Fruit fly (Drosophila melanogaster) ovary, adult (tissue): ENCODE results near the gene CG1440.

Experiments used
- CG17801 ChIP-seq: fragments of 200-800 bp; optimal IDR thresholded peaks from 2 replicates; lab custom pipeline; 2019; ENCODE audit warnings: missing biosample characterization, mild to moderate bottlenecking, missing genetic modification characterization, moderate library complexity; ENCODE audit not compliant: partially characterized antibody

Gene CG1440

DNA sequence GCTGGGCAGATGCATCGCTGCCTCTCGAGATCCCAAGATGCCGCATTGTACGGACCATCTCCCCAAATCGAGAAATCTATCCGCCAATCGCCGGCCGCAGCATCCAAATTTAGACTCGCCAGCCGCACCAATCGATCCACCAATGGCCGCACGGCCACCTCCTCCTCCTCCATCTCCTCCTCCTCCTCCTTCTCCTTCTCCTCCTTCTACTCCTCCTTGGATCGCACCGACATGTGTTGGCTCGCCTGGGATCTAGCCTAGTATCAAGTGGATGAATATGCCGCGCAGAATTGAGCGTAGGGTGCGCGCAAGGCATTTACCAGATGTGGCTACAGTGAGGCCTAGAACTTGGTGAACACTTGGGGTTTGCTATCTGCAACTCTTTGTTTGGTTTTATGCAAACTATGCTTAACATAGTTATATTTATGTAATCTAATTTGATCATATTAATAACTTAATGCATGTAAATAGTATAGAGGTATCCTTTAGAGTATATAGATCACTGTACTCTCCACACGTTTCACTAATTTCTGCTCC is 18.2 kb downstream of the CG1440 start, which contains the start of gene org-1:
Gene org-1, minus strand, starts transcription at position 51 of the 537 bp plus-strand sequence.
- TF ChIP-seq CG17801 (GFP tag; lab: Kevin White, UChicago), result peak; percentile 89

DNA sequence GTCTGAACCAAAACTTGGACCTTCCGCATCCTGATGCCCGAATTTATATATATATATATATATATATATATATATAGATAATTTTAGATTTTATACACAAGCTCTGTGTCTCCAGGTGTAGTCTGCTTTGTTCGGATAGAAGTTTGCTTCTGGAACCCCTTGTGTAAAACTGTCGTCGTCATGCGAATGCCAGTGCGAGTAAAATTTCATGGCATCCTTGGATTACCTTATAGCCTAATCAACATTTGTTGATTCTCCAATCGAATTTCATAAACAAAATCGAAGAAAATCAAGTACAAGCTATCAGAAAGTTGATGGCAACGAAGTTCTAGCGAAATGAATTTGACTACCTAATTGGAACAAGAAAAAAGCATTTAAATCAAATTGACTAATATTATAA is 20.7 kb downstream of the CG1440 start, which contains the start of gene CG32713:
Gene CG32713, minus strand, starts transcription at position 101 of the 400 bp plus-strand sequence.
- TF ChIP-seq CG17801 (GFP tag; lab: Kevin White, UChicago), result no peak

DNA sequence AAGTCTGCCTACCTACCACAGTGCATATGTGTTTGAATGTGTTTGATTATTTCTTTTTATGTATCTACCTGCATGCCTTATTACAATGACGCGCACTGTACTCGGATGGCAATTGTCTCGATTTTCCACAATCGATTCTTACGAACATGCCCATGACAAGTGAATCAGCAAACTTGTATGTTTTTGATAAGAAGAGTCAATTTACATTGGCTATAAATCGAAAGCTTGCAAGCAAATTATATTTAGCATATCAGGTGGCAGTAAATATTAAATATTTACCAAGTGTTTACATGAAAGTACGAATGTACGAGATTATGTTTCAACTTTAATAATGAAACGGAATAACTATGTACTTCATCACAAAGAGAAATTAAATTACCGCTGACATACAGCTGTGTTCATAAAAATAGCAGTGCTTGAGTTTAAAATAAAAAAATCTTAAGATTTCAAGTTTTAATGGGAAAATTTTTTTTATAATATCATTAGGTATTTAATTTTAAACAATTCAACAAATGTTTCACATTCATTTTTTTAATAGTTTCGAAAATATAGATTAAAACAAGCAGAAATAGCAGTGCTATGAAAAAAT is 22.7 kb downstream of the CG1440 start:
- TF ChIP-seq CG17801 (GFP tag; lab: Kevin White, UChicago), result no peak

DNA sequence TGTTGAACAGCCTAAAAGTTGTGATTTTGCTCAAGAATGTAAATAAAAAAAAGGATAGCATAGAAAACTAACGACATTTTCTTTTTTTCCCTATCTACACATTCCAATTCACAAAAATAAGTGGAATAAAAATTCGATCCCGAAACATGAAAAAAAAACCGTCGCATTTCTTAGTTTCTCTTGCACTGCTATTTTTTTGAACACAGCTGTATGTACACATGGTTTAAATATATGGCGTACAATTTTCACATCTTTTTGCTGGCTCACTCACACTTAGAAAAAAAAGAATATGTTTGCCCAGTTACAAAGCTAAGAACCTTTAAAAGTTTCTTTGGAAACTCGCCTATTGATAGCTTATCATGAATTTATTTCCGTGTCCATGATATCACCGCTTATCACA is 23.4 kb downstream of the CG1440 start:
- no peak for TF ChIP-seq CG17801 (GFP tag; lab: Kevin White, UChicago)

DNA sequence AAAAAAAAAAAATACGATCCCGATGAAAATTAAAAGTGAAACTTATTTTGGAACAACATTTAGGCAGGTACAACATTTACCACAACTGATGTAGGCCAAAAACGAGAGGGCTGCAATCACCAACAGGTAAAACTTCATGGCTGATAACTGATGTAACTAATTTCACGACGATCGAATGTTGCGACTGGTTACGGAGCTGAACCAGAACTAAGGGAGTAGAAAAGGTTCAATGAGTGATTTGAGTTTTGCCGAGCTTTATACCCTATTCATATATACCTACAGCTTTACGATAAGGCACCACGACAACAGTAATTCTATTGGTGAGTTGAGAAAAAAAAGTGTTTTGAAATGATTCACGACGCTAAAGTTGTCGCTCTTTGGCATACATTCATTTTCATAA is 23.8 kb downstream of the CG1440 start, which contains the start of gene CG15347:
Gene CG15347, minus strand, starts transcription at position 213 of the 400 bp plus-strand sequence.
- TF ChIP-seq CG17801 (GFP tag; lab: Kevin White, UChicago), result no peak

DNA sequence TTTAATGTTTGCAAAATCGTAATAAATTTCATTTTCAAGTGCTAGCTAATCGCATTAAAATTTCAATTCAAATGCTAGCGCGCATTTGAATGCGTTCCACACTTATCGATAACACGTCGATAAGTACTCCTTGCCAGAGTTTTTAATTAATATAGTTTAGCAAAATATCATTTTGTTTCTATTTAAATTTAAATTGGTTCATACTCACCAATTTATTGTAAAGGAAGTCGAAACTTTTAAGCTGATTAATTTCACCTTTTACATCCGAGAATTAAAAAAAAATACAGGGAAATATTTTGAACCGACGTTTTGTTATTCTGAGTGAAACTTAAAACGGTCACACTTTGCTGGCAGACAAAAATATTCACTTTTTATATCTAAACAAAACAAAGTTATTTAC is 24.3 kb downstream of the CG1440 start, which contains the start of gene Es2:
Gene Es2, plus strand, starts transcription at position 333 of the 400 bp plus-strand sequence.
- no peak for TF ChIP-seq CG17801 (GFP tag; lab: Kevin White, UChicago)

DNA sequence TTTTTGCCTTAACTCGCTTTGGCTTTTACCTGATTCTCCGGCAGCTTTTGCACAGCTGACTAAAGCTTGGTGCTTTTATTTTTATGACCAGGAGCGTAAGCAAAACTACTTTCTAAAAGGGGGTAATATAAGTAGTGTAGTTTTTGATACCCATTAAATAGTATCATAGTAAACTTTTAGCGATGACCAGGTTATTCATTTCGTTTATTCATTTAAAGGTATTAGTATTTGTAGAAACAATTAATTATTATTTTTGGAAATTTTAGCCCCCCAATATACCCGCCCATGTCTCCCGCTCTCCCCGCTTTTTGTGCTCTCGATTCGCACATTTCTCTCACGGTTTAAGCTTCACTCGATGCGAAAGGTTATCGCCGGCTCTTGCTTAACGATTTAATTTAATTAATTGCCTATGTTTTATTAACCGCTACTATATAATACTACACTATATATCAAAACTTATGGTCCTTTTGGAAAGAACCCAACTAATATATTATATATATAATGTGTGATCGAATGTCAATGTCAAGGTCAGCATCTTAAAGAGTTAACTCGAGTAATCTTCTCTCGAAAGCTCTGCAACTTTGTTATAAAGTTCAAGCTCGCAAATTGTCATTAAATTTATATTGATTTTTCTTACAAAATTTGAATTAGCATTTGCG is 27.6 kb downstream of the CG1440 start, which contains the start of gene Sptr:
Gene Sptr, minus strand, starts transcription at position 61 of the 659 bp plus-strand sequence.
- no peak for TF ChIP-seq CG17801 (GFP tag; lab: Kevin White, UChicago)

DNA sequence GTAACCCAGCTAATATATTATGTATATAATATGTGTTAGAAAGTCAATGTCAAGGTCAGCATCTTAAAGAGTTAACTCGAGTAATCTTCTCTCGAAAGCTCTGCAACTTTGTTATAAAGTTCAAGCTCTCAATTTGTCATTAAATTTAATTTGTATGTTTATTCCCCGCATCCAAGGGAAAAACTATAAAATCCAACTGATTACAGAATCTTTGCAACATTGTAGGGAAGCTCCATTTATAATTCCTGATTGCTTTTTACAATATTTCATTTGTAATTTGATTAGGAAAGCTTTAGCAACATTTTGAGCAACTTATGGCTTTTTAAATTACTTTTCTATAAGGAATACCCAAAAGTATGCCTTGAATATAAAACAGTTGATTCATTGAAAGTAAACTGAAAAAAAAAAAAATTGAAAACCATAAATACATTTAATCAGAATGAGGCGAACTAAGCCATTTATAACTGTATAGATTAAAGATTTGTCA is 29.9 kb downstream of the CG1440 start:
- TF ChIP-seq CG17801 (GFP tag; lab: Kevin White, UChicago), result no peak

DNA sequence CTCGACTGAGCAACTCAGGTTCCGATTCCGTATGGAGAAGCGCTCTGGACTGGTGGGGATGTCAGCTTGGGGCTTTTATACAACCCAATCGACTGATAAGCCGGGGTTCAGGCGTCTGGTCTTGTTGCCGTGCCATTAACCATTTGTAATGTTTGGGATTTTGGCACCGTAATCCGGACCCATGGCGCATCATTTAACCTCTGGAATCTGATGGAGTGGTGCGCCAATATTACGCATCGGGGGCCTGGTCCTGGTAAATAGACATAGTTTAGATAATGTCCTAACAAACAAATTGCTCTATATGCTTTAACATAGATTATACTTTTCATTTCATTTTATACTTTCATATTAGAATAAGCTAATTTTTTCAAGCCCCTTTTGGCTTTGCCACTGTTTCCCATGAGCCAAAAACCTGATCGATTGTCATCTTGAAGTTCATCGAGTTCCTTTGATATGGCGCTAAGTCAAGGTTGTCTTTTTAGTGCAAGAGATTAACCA is 32.2 kb downstream of the CG1440 start, which contains the start of gene CG12116:
Gene CG12116, minus strand, starts transcription at position 51 of the 498 bp plus-strand sequence.
- no peak for TF ChIP-seq CG17801 (GFP tag; lab: Kevin White, UChicago)

DNA sequence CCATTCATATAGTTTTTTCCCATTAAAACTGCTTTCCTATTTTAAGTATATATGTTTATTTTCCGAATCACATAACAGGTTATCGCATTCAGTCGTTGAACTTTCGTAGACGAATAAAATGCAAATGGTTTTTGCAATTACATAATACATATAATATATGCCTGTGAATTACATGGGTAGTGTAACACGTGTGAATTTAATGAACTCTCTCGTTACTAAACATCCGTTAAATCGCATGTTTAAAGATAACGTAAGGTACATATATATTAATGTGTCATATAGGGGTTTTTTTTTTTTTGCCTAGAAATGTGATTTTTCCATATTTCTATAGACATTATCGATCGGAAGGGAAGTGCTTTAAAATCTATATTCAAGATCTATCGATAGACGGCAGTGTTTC is 32.7 kb downstream of the CG1440 start:
- no peak for TF ChIP-seq CG17801 (GFP tag; lab: Kevin White, UChicago)

DNA sequence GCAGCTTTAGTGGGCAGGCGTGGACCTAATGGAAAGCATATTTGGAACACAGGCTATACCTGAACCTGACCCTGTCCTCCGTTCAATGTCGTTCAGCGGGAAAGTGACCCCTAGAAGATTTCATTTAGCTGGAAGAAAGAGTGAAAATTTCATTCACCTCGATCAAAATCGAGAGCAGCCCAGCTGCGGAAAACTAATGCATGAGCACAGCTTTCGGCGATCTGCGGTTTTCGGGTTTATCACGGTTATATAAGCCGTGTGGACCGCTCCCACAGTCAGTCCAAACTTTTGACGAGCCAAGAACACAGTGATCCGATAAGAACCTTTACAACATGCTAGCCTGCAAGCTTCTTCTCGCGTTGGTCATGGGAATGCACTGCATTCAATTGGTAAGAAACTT is 33.7 kb downstream of the CG1440 start, which contains the start of gene Cp7Fa:
Gene Cp7Fa, plus strand, starts transcription at position 301 of the 400 bp plus-strand sequence.
- TF ChIP-seq CG17801 (GFP tag; lab: Kevin White, UChicago), result no peak

DNA sequence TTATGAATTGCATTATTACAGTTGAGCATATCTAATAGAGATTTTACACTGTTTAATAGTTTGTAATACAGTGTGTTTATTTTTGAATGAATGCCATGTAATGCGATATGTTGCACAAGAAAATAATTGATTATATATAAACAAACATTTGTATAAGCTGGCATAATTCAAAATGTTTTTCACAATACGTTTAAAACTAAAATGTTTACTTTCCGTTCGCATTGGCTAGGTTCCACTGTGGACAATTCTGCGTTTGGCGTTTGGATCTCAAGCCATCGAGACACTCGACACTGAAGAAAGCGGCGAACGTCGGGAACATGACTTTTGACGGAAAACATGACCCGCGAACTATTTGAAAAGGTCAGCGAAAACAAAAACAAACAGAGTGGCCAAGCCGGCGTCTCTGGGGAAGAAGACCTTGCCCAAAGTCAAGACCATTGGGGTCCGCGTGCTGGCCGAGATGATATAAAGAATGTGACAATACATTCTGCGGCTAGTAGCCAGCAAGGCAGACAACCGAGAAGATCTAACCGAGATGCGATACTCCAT is 36.6 kb downstream of the CG1440 start, which contains the start of gene Cp7Fb:
Gene Cp7Fb, plus strand, starts transcription at position 499 of the 549 bp plus-strand sequence.
- TF ChIP-seq CG17801 (GFP tag; lab: Kevin White, UChicago), result no peak

DNA sequence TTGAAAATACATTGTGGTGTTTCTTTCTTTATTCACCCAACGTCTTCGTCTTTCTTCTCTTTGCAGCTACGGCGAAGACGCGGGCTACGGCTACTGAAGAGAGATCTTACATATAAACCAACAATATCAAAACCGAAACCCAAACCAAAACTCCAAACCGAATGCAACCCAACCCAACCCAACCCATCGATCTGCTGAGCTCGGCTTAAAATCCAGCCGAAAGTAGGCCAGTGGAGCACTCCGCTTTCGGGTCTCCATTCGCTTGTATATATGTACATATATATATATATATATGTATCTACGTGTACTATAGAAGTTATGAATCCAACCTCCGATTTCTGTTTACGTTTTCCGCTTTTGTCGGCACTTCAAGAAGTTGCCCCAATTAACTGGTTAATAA is 38.8 kb downstream of the CG1440 start:
- TF ChIP-seq CG17801 (GFP tag; lab: Kevin White, UChicago), result no peak

DNA sequence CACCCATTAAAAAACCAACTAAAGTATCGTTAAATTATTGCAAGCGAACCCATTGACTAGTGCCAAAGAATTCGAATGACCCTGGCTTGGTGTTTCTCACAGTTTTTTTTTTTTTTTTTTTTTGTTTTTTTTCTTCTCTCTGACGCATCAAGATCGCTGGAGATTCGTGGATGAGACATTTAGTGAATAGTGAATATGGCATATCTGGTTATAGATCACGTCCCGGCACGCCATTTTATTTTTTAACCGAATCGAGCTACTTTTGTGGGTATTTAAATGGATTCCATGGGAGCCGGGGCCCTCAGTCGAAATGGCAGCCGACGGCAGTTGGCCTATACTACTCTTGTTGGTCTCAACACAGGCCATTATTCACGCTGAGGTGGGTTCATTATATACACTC is 40.0 kb downstream of the CG1440 start, which contains the start of gene Cp7Fc:
Gene Cp7Fc, plus strand, starts transcription at position 301 of the 400 bp plus-strand sequence.
- TF ChIP-seq CG17801 (GFP tag; lab: Kevin White, UChicago), result no peak
